Worm (Caenorhabditis elegans): Measurements from ENCODE around the gene acs-4.

Gene acs-4

DNA sequence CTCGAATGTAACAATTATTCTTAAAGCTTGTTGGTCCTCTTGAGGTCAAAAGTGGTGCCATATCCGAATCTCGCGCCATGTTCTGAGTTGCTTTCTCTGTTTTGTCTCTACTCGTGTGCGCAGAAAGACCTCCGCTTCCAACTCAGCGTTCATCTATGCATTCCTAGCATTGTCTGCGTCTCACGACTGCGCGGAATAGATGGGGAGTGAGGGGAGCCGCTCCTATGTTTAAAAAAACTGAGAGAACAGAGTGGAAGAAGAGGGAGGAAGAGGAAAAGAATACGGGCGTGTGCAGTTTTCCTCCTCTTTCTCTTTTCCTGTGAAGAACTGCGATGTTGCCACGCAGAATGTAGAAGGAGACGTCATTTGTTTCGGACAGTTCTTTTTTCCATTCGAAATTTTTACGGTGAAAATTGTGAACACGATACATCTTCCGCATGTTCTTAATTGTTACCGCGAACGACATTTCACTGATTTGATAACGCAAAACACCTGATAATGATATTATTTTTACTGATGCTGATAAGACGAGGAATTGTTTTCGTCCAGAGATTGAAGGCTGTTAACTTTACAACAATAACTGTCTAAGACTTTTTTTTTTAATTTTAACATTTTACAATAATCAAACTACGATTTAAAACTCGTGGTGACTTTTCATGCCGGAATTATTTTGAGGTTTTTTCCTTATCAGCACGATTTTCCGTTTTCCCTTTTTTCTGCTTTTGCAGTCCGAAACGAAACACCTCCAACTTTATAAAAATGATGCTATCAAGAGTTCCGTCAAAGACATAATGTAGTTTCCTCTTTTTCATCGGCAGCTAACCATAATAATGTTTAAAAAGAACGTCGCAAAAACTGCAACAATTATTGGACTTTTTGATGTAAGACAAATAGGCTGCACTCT is 722 bp upstream of the acs-4 start (continued):
- TF ChIP-seq lin-15B (tag; optimal IDR thresholded peaks at IDR 0.05) (no peak), nhr-85 (tag) (peak; percentile 30), mef-2 (tag; optimal IDR thresholded peaks at IDR 0.05) (no peak), nhr-19 (GFP tag; conservative IDR thresholded peaks at IDR 0.05) (no peak), lin-35 (GFP tag; optimal IDR thresholded peaks at IDR 0.05) (peak; percentile 10 to 61), unc-62 (GFP tag; optimal IDR thresholded peaks at IDR 0.05) (no peak), sup-37 (GFP tag; optimal IDR thresholded peaks at IDR 0.05) (no peak), nhr-84 (tag; optimal IDR thresholded peaks at IDR 0.05) (no peak), nhr-90 (tag; optimal IDR thresholded peaks at IDR 0.05; ENCODE audit: poor library complexity) (no peak), lin-39 (tag; optimal IDR thresholded peaks at IDR 0.05) (no peak), egl-27 (tag; optimal IDR thresholded peaks at IDR 0.05) (peak in 1 of 2 experiments; percentile 46), zip-4 (GFP tag; optimal IDR thresholded peaks at IDR 0.05) (no peak), irx-1 (tag; optimal IDR thresholded peaks at IDR 0.05) (no peak), ztf-11 (tag; optimal IDR thresholded peaks at IDR 0.05) (no peak), isw-1 (GFP tag; IDR thresholded peaks at IDR 0.05) (no peak), dpl-1 (GFP tag; optimal IDR thresholded peaks at IDR 0.05) (peak in 2 of 3 experiments; percentile 16 to 49), nhr-20 (tag; optimal IDR thresholded peaks at IDR 0.05) (no peak), ama-1 (optimal IDR thresholded peaks at IDR 0.05) (no peak), fkh-4 (tag; optimal IDR thresholded peaks at IDR 0.05; ENCODE audit: borderline replicate concordance) (no peak), ceh-8 (GFP tag; optimal IDR thresholded peaks at IDR 0.05) (no peak), nhr-71 (tag; optimal IDR thresholded peaks at IDR 0.05) (peak; percentile 65), snpc-4 (tag; optimal IDR thresholded peaks at IDR 0.05) (peak; percentile 14), mab-9 (GFP tag; IDR thresholded peaks at IDR 0.05) (no peak), ces-1 (GFP tag; optimal IDR thresholded peaks at IDR 0.05) (no peak), aly-2 (tag; optimal IDR thresholded peaks at IDR 0.05) (no peak), hlh-17 (GFP tag; optimal IDR thresholded peaks at IDR 0.05; ENCODE audit: borderline replicate concordance) (no peak), pax-3 (tag; optimal IDR thresholded peaks at IDR 0.05) (no peak), lir-3 (tag; optimal IDR thresholded peaks at IDR 0.05; ENCODE audit: poor library complexity) (no peak), nhr-237 (tag; optimal IDR thresholded peaks at IDR 0.05) (peak; percentile 8), fkh-10 (GFP tag; optimal IDR thresholded peaks at IDR 0.05) (no peak), dsc-1 (tag; optimal IDR thresholded peaks at IDR 0.05) (no peak), lsy-2 (tag; optimal IDR thresholded peaks at IDR 0.05) (peak; percentile 12 to 63), fkh-8 (tag; optimal IDR thresholded peaks at IDR 0.05) (peak; percentile 80), efl-1 (optimal IDR thresholded peaks at IDR 0.05) (peak; percentile 61), efl-1 (GFP tag; optimal IDR thresholded peaks at IDR 0.05 in 1 of 2) (peak in 1 of 2 experiments; percentile 38), ztf-4 (tag; optimal IDR thresholded peaks at IDR 0.05) (no peak), xbp-1 (tag; optimal IDR thresholded peaks at IDR 0.05) (peak; percentile 24), nhr-47 (tag; optimal IDR thresholded peaks at IDR 0.05) (peak; percentile 44), sox-4 (tag; optimal IDR thresholded peaks at IDR 0.05) (no peak), mep-1 (tag; optimal IDR thresholded peaks at IDR 0.05) (peak; percentile 82), rnt-1 (tag; optimal IDR thresholded peaks at IDR 0.05) (peak; percentile 30), unc-86 (tag; optimal IDR thresholded peaks at IDR 0.05) (peak; percentile 14), ceh-63 (GFP tag; optimal IDR thresholded peaks at IDR 0.05) (no peak)
